Worm (Caenorhabditis elegans): Measurements from ENCODE around the gene C05D2.8.

C05D2.8 gene

ce11 chrIII:5603439-5603986, 6.6 kb downstream of the C05D2.8 start, which contains the start of gene madf-11 (continued):
- TF ChIP-seq hlh-30 (tag; optimal IDR thresholded peaks at IDR 0.05; ENCODE audit: insufficient read depth) (peak; percentile 63), Y5F2A.4 (GFP tag; optimal IDR thresholded peaks at IDR 0.05) (no peak), php-3 (GFP tag; IDR thresholded peaks at IDR 0.05) (no peak), fos-1 (tag; optimal IDR thresholded peaks at IDR 0.05) (no peak), pqm-1 (tag; optimal IDR thresholded peaks at IDR 0.05) (peak; percentile 2), unc-62 (GFP tag; optimal IDR thresholded peaks at IDR 0.05 in 1 of 2) (peak in 1 of 2 experiments; percentile 98), unc-62 (tag; optimal IDR thresholded peaks at IDR 0.05) (no peak), ctbp-1 (GFP tag; IDR thresholded peaks at IDR 0.05) (no peak), ceh-32 (tag; optimal IDR thresholded peaks at IDR 0.05; ENCODE audit: poor library complexity) (no peak), egl-27 (tag; optimal IDR thresholded peaks at IDR 0.05) (no peak), ces-1 (GFP tag; optimal IDR thresholded peaks at IDR 0.05) (no peak), snpc-4 (tag; optimal IDR thresholded peaks at IDR 0.05) (no peak), mep-1 (tag; optimal IDR thresholded peaks at IDR 0.05) (peak; percentile 76), nhr-10 (tag; optimal IDR thresholded peaks at IDR 0.05) (no peak), ztf-11 (tag; optimal IDR thresholded peaks at IDR 0.05) (no peak), lin-39 (tag; optimal IDR thresholded peaks at IDR 0.05) (no peak), aly-2 (tag; optimal IDR thresholded peaks at IDR 0.05) (no peak), ama-1 (optimal IDR thresholded peaks at IDR 0.05) (no peak), jun-1 (tag; optimal IDR thresholded peaks at IDR 0.05) (peak; percentile 1), mes-2 (tag; optimal IDR thresholded peaks at IDR 0.05; ENCODE audit: poor library complexity, severe bottlenecking) (peak; percentile 96), rbr-2 (tag; optimal IDR thresholded peaks at IDR 0.05) (peak; percentile 73), ceh-20 (GFP tag; IDR thresholded peaks at IDR 0.05) (0 out of 2 replicates have a peak, but pooled peaks have one; percentile 41), snpc-1.2 (GFP tag; IDR thresholded peaks at IDR 0.05) (no peak; the same call in 1 of the 2 replicates), nhr-42 (GFP tag; IDR thresholded peaks at IDR 0.05) (no peak), nhr-77 (tag; optimal IDR thresholded peaks at IDR 0.05) (peak; percentile 82), nhr-28 (tag; optimal IDR thresholded peaks at IDR 0.05) (peak; percentile 77), D1046.2 (GFP tag; IDR thresholded peaks at IDR 0.05) (0 out of 2 replicates have a peak, but pooled peaks have one; percentile 23), mdl-1 (tag; optimal IDR thresholded peaks at IDR 0.05) (peak in 1 of 2 experiments; percentile 70), ceh-82 (tag; optimal IDR thresholded peaks at IDR 0.05) (no peak), F49E8.2 (tag; optimal IDR thresholded peaks at IDR 0.05; ENCODE audit: borderline replicate concordance) (no peak), R02D3.7 (tag; optimal IDR thresholded peaks at IDR 0.05) (no peak), nhr-6 (tag; optimal IDR thresholded peaks at IDR 0.05) (peak; percentile 69), lir-3 (tag; optimal IDR thresholded peaks at IDR 0.05) (no peak), pha-4 (GFP tag; IDR thresholded peaks at IDR 0.05) (no peak), pha-4 (tag; optimal IDR thresholded peaks at IDR 0.05) (no peak), hlh-11 (tag; optimal IDR thresholded peaks at IDR 0.05) (peak; percentile 74), lsy-2 (tag; optimal IDR thresholded peaks at IDR 0.05) (peak in 1 of 2 experiments; percentile 82), madf-9 (GFP tag; conservative IDR thresholded peaks at IDR 0.05) (0 out of 2 replicates have a peak, but pooled peaks have one; percentile 44), daf-19 (GFP tag; conservative IDR thresholded peaks at IDR 0.05) (no peak), lin-15B (tag; optimal IDR thresholded peaks at IDR 0.05) (peak; percentile 41), aha-1 (tag) (peak; percentile 99), zag-1 (tag; optimal IDR thresholded peaks at IDR 0.05) (no peak), nhr-237 (tag; optimal IDR thresholded peaks at IDR 0.05) (no peak), T26A8.4 (GFP tag; IDR thresholded peaks at IDR 0.05) (peak; percentile 37; the same call in 1 of the 2 replicates), F44E2.7 (GFP tag; IDR thresholded peaks at IDR 0.05) (no peak), egl-43 (GFP tag; IDR thresholded peaks at IDR 0.05) (no peak; the same call in 1 of the 2 replicates), nhr-48 (tag; optimal IDR thresholded peaks at IDR 0.05) (peak; percentile 17), spr-3 (GFP tag; optimal IDR thresholded peaks at IDR 0.05) (no peak), lin-29 (GFP tag; IDR thresholded peaks at IDR 0.05) (no peak), dpl-1 (GFP tag; optimal IDR thresholded peaks at IDR 0.05) (peak; percentile 74), lin-13 (GFP tag; optimal IDR thresholded peaks at IDR 0.05) (peak; percentile 51), zfp-3 (GFP tag; conservative IDR thresholded peaks at IDR 0.05) (no peak)

Measured in whole organism, L4 larva.